Fruit fly (Drosophila melanogaster) whole organism, embryonic: Measurements from ENCODE around the gene CG12607.

Experiments used
- Abd-B ChIP-seq: fragments of 200-800 bp; sonication (Bioruptor generic); optimal IDR thresholded peaks from 2 replicates; lab custom pipeline; 2018; ENCODE audit warnings: missing biosample characterization, mild to moderate bottlenecking, missing genetic modification characterization, moderate library complexity
- Adf1 ChIP-seq: fragments of 200-800 bp; sonication (Bioruptor generic); IDR thresholded peaks from 2 replicates; pipeline ENCODE4 v1.3.6; 2022; ENCODE audit warnings: missing biosample characterization, missing genetic modification characterization
- Antp ChIP-seq: fragments of 200-800 bp; sonication (Bioruptor generic); optimal IDR thresholded peaks from 3 replicates; lab custom pipeline; 2016; ENCODE audit warnings: missing biosample characterization, missing genetic modification characterization
- BtbVII ChIP-seq: fragments of 200-800 bp; sonication (Bioruptor generic); optimal IDR thresholded peaks from 3 replicates; lab custom pipeline; 2017; ENCODE audit warnings: missing biosample characterization, mild to moderate bottlenecking, missing genetic modification characterization
- CG10543 ChIP-seq: fragments of 200-800 bp; sonication (Bioruptor generic); optimal IDR thresholded peaks from 3 replicates; lab custom pipeline; 2017; ENCODE audit warnings: missing biosample characterization, mild to moderate bottlenecking, missing genetic modification characterization, moderate library complexity
- CG11456 ChIP-seq: fragments of 200-800 bp; sonication (Bioruptor generic); IDR thresholded peaks from 3 replicates; pipeline ENCODE4 v1.3.6; 2022; ENCODE audit warnings: missing biosample characterization, missing genetic modification characterization
- CG11504 ChIP-seq: fragments of 200-800 bp; sonication (Bioruptor generic); optimal IDR thresholded peaks from 3 replicates; lab custom pipeline; 2019; ENCODE audit warnings: missing biosample characterization, mild to moderate bottlenecking, missing genetic modification characterization, moderate library complexity
- CG12299 ChIP-seq: fragments of 200-800 bp; sonication (Bioruptor generic); optimal IDR thresholded peaks from 2 replicates; lab custom pipeline; 2018; ENCODE audit warnings: missing biosample characterization, mild to moderate bottlenecking, missing genetic modification characterization
- CG13424 ChIP-seq: fragments of 200-800 bp; sonication (Bioruptor generic); optimal IDR thresholded peaks from 2 replicates; lab custom pipeline; 2019; ENCODE audit warnings: missing biosample characterization, mild to moderate bottlenecking, missing genetic modification characterization, moderate library complexity
- CG14441 ChIP-seq: fragments of 200-800 bp; sonication (Bioruptor generic); IDR thresholded peaks from 2 replicates; pipeline ENCODE4 v1.3.6; 2022; ENCODE audit warnings: missing biosample characterization, missing genetic modification characterization
- CG14860 ChIP-seq: fragments of 200-800 bp; sonication (Bioruptor generic); IDR thresholded peaks from 3 replicates; pipeline ENCODE4 v1.3.6; 2022; ENCODE audit warnings: missing biosample characterization, missing genetic modification characterization; ENCODE audit not compliant: partially characterized antibody
- CG17802 ChIP-seq: fragments of 200-800 bp; sonication (Bioruptor generic); optimal IDR thresholded peaks from 2 replicates; lab custom pipeline; 2018; ENCODE audit warnings: missing biosample characterization, mild to moderate bottlenecking, missing genetic modification characterization, moderate library complexity
- CG31224 ChIP-seq: fragments of 200-800 bp; sonication (Bioruptor generic); IDR thresholded peaks from 2 replicates; pipeline ENCODE4 v1.3.6; 2022; ENCODE audit warnings: missing biosample characterization, missing genetic modification characterization
- CG32767 ChIP-seq: fragments of 200-800 bp; sonication (Bioruptor generic); IDR thresholded peaks from 2 replicates; pipeline ENCODE4 v1.3.6; 2022; ENCODE audit warnings: missing biosample characterization, missing genetic modification characterization
- CG34422 ChIP-seq: fragments of 200-800 bp; sonication (Bioruptor generic); IDR thresholded peaks from 3 replicates; pipeline ENCODE4 v1.3.6; 2022; ENCODE audit warnings: missing biosample characterization, missing genetic modification characterization
- CG6791 ChIP-seq: fragments of 200-800 bp; sonication (Bioruptor generic); IDR thresholded peaks from 3 replicates; pipeline ENCODE4 v1.3.6; 2022; ENCODE audit warnings: missing biosample characterization, missing genetic modification characterization; ENCODE audit not compliant: partially characterized antibody
- CTCF ChIP-seq: fragments of 200-800 bp; sonication (Bioruptor generic); optimal IDR thresholded peaks from 2 replicates; lab custom pipeline; 2017; ENCODE audit warnings: missing biosample characterization, mild to moderate bottlenecking, missing genetic modification characterization, moderate library complexity
- Dll ChIP-seq: fragments of 200-800 bp; sonication (Bioruptor generic); IDR thresholded peaks from 4 replicates; pipeline ENCODE4 v1.3.6; 2022; ENCODE audit warnings: missing biosample characterization, missing genetic modification characterization; ENCODE audit not compliant: partially characterized antibody
- HmgD ChIP-seq: fragments of 200-800 bp; sonication (Bioruptor generic); optimal IDR thresholded peaks from 3 replicates; lab custom pipeline; 2016; ENCODE audit warnings: missing biosample characterization, missing genetic modification characterization
- Jarid2 ChIP-seq: fragments of 200-800 bp; sonication (Bioruptor generic); optimal IDR thresholded peaks from 3 replicates; lab custom pipeline; 2017; ENCODE audit warnings: mild to moderate bottlenecking, missing biosample characterization, missing genetic modification reagents, missing genetic modification characterization
- NK7.1 ChIP-seq: fragments of 200-800 bp; sonication (Bioruptor generic); optimal IDR thresholded peaks from 3 replicates; lab custom pipeline; 2016; ENCODE audit warnings: missing biosample characterization, missing genetic modification characterization
- Scr ChIP-seq: fragments of 200-800 bp; sonication (Bioruptor generic); IDR thresholded peaks from 2 replicates; pipeline ENCODE4 v1.3.6; 2022; ENCODE audit warnings: missing biosample characterization, missing genetic modification characterization; ENCODE audit not compliant: partially characterized antibody
- Spps ChIP-seq: fragments of 200-800 bp; sonication (Bioruptor generic); optimal IDR thresholded peaks from 2 replicates; lab custom pipeline; 2018; ENCODE audit warnings: missing biosample characterization, mild to moderate bottlenecking, missing genetic modification characterization
- ash1 ChIP-seq: fragments of 200-800 bp; sonication (Bioruptor generic); optimal IDR thresholded peaks from 2 replicates; lab custom pipeline; 2018; ENCODE audit warnings: missing biosample characterization, mild to moderate bottlenecking, missing genetic modification characterization
- cas ChIP-seq: fragments of 200-800 bp; sonication (Bioruptor generic); IDR thresholded peaks from 2 replicates; pipeline ENCODE4 v1.3.6; 2022; ENCODE audit warnings: missing biosample characterization, missing genetic modification characterization
- chif ChIP-seq, 2 experiments: fragments of 200-800 bp; sonication (Bioruptor generic); optimal IDR thresholded peaks; 3 replicates each; lab custom pipeline; 2016; ENCODE audit warnings: missing biosample characterization in 2 of 2, missing genetic modification characterization in 2 of 2
- chn ChIP-seq: fragments of 200-800 bp; sonication (Bioruptor generic); optimal IDR thresholded peaks from 2 replicates; lab custom pipeline; 2016; ENCODE audit warnings: missing biosample characterization, missing genetic modification characterization
- en ChIP-seq: fragments of 200-800 bp; sonication (Bioruptor generic); optimal IDR thresholded peaks from 2 replicates; lab custom pipeline; 2016; ENCODE audit warnings: missing biosample characterization, missing genetic modification characterization
- gcm ChIP-seq: fragments of 200-800 bp; sonication (Bioruptor generic); optimal IDR thresholded peaks from 2 replicates; lab custom pipeline; 2019; ENCODE audit warnings: missing biosample characterization, mild to moderate bottlenecking, missing genetic modification characterization, moderate library complexity
- hbn ChIP-seq: fragments of 200-800 bp; sonication (Bioruptor generic); IDR thresholded peaks from 2 replicates; pipeline ENCODE4 v1.3.6; 2022; ENCODE audit warnings: missing biosample characterization, missing genetic modification characterization; ENCODE audit not compliant: partially characterized antibody
- hkb ChIP-seq, 2 experiments: fragments of 200-800 bp in 1 of 2; fragments of >200 bp in 1 of 2; sonication (Bioruptor generic) in 1 of 2; IDR thresholded peaks in 1 of 2; optimal IDR thresholded peaks in 1 of 2; 2 replicates each; pipeline versions ENCODE4 v1.3.6 to Lab custom; 2017 to 2022; ENCODE audit warnings: missing biosample characterization in 1 of 2, missing genetic modification characterization in 1 of 2
- hth ChIP-seq: fragments of >200 bp; optimal IDR thresholded peaks from 2 replicates; lab custom pipeline; 2017; ENCODE audit warnings: inconsistent platforms
- ken ChIP-seq: fragments of 200-800 bp; sonication (Bioruptor generic); IDR thresholded peaks from 3 replicates; pipeline ENCODE4 v1.3.6; 2022; ENCODE audit warnings: missing biosample characterization, missing genetic modification characterization
- lov ChIP-seq, 2 experiments: fragments of 200-800 bp in 1 of 2; fragments of >200 bp in 1 of 2; sonication (Bioruptor generic) in 1 of 2; IDR thresholded peaks in 1 of 2; optimal IDR thresholded peaks in 1 of 2; 2 replicates in 1 of 2; 3 replicates in 1 of 2; pipeline versions ENCODE4 v1.3.6 to Lab custom; 2017 to 2022; ENCODE audit warnings: missing biosample characterization in 1 of 2, missing genetic modification characterization in 1 of 2
- mld ChIP-seq: fragments of 200-800 bp; sonication (Bioruptor generic); IDR thresholded peaks from 3 replicates; pipeline ENCODE4 v1.3.6; 2022; ENCODE audit warnings: missing biosample characterization, missing genetic modification characterization; ENCODE audit not compliant: partially characterized antibody
- odd ChIP-seq: fragments of 200-800 bp; sonication (Bioruptor generic); optimal IDR thresholded peaks from 2 replicates; lab custom pipeline; 2017; ENCODE audit warnings: missing biosample characterization, mild to moderate bottlenecking, missing genetic modification characterization
- onecut ChIP-seq: fragments of 200-800 bp; sonication (Bioruptor generic); IDR thresholded peaks from 2 replicates; pipeline ENCODE4 v1.3.6; 2022; ENCODE audit warnings: missing biosample characterization, missing genetic modification characterization
- org-1 ChIP-seq: fragments of 200-800 bp; sonication (Bioruptor generic); optimal IDR thresholded peaks from 2 replicates; lab custom pipeline; 2017; ENCODE audit warnings: missing biosample characterization, missing genetic modification characterization
- pros ChIP-seq: fragments of 200-800 bp; sonication (Bioruptor generic); optimal IDR thresholded peaks from 3 replicates; lab custom pipeline; 2019; ENCODE audit warnings: missing biosample characterization, mild to moderate bottlenecking, missing genetic modification characterization, moderate library complexity
- repo ChIP-seq: fragments of 200-800 bp; sonication (Bioruptor generic); optimal IDR thresholded peaks from 2 replicates; lab custom pipeline; 2016; ENCODE audit warnings: missing biosample characterization, missing genetic modification characterization
- ro ChIP-seq: fragments of 200-800 bp; sonication (Bioruptor generic); IDR thresholded peaks from 2 replicates; pipeline ENCODE4 v1.3.6; 2022; ENCODE audit warnings: missing biosample characterization, missing genetic modification characterization
- shn ChIP-seq: fragments of 200-800 bp; sonication (Bioruptor generic); optimal IDR thresholded peaks from 3 replicates; lab custom pipeline; 2016; ENCODE audit warnings: missing biosample characterization, missing genetic modification characterization
- sqz ChIP-seq: fragments of 200-800 bp; sonication (Bioruptor generic); optimal IDR thresholded peaks from 3 replicates; lab custom pipeline; 2018; ENCODE audit warnings: missing biosample characterization, mild to moderate bottlenecking, missing genetic modification characterization
- tgo ChIP-seq: fragments of 200-800 bp; sonication (Bioruptor generic); IDR thresholded peaks from 3 replicates; pipeline ENCODE4 v1.3.6; 2022; ENCODE audit warnings: missing biosample characterization, missing genetic modification characterization
- trem ChIP-seq: fragments of 200-800 bp; optimal IDR thresholded peaks from 3 replicates; lab custom pipeline; 2019; ENCODE audit warnings: missing biosample characterization, mild to moderate bottlenecking, missing genetic modification characterization, moderate library complexity
- twi ChIP-seq: fragments of 200-800 bp; optimal IDR thresholded peaks from 2 replicates; lab custom pipeline; 2019; ENCODE audit warnings: missing biosample characterization, mild to moderate bottlenecking, missing genetic modification characterization, moderate library complexity
- unpg ChIP-seq: fragments of 200-800 bp; sonication (Bioruptor generic); optimal IDR thresholded peaks from 3 replicates; lab custom pipeline; 2018; ENCODE audit warnings: missing biosample characterization, mild to moderate bottlenecking, missing genetic modification characterization, moderate library complexity
- z ChIP-seq: fragments of 200-800 bp; sonication (Bioruptor generic); IDR thresholded peaks from 3 replicates; pipeline ENCODE4 v1.3.6; 2022; ENCODE audit warnings: missing biosample characterization, missing genetic modification characterization
- zen ChIP-seq: fragments of 200-800 bp; sonication (Bioruptor generic); optimal IDR thresholded peaks from 3 replicates; lab custom pipeline; 2018; ENCODE audit warnings: missing biosample characterization, mild to moderate bottlenecking, missing genetic modification characterization, moderate library complexity

The CG12607 gene

DNA sequence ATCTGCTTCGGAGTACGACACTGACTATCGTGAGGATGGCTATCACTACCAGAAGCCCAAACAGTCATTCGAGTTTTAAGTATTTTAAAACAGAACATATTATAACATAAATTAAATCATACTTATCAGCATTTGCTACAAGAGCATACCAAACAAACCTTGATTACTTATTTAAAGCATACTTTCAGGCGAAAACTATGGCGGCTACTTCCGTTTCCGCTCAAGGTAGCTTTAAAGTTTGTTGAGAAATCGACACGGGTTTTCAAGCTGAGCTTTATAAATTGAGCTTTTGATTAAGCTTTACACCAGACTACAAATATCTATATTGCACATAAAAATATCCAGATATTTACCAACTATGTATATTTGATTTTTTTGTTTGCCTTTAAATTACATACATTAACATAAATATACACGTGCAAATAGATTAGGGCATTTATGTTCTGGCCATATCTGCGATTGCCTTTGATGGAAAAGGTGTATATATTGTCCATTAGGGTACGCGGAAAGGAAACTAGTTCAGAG, 28.6 kb downstream of the CG12607 start (continued):
- TF ChIP-seq tgo (no peak), CG13424 (tag; lab: Kevin White, UChicago) (peak; percentile 64), twi (tag; lab: Kevin White, UChicago) (no peak), trem (tag; lab: Kevin White, UChicago) (peak; percentile 57), Spps (peak; percentile 43), unpg (peak; percentile 86), Dll (GFP tag; lab: Robert Waterston, UW) (no peak), lov (optimal IDR thresholded peaks at IDR 0.05; lab: Kevin White, UChicago) (no peak), lov (GFP tag; IDR thresholded peaks at IDR 0.05; lab: Robert Waterston, UW) (peak; percentile 90; the same call in 2 of the 3 replicates), CTCF (GFP tag; lab: Kevin White, UChicago) (peak; percentile 69), chn (GFP tag; lab: Kevin White, UChicago) (peak; percentile 50), CG32767 (GFP tag; lab: Robert Waterston, UW) (peak; percentile 35; the same call in 1 of the 2 replicates), cas (GFP tag; lab: Robert Waterston, UW) (no peak), CG12299 (peak; percentile 76), pros (GFP tag; lab: Kevin White, UChicago) (no peak), repo (GFP tag; lab: Kevin White, UChicago) (peak; percentile 65), CG10543 (GFP tag; lab: Kevin White, UChicago) (peak; percentile 85), CG14860 (GFP tag; lab: Robert Waterston, UW) (no peak), Adf1 (GFP tag; lab: Robert Waterston, UW) (no peak), ro (GFP tag; lab: Robert Waterston, UW) (no peak), BtbVII (GFP tag; lab: Kevin White, UChicago) (peak; percentile 94), chif (GFP tag; optimal IDR thresholded peaks at IDR 0.05; lab: Kevin White, UChicago) (peak; percentile 27 to 64), CG14441 (GFP tag; lab: Robert Waterston, UW) (no peak), HmgD (no peak), onecut (GFP tag; lab: Robert Waterston, UW) (peak; percentile 79), Jarid2 (peak; percentile 68), org-1 (GFP tag; lab: Kevin White, UChicago) (peak; percentile 76), sqz (GFP tag; lab: Kevin White, UChicago) (peak; percentile 71), CG6791 (GFP tag; lab: Robert Waterston, UW) (no peak), odd (GFP tag; lab: Kevin White, UChicago) (peak; percentile 94), hkb (optimal IDR thresholded peaks at IDR 0.05; lab: Kevin White, UChicago) (no peak), hkb (GFP tag; IDR thresholded peaks at IDR 0.05; lab: Robert Waterston, UW) (peak; percentile 92), CG11504 (tag; lab: Kevin White, UChicago) (peak; percentile 74), Abd-B (no peak), CG31224 (GFP tag; lab: Robert Waterston, UW) (0 out of 2 replicates have a peak, but pooled peaks have one; percentile 34), z (GFP tag; lab: Robert Waterston, UW) (0 out of 3 replicates have a peak, but pooled peaks have one; percentile 30), zen (tag; lab: Kevin White, UChicago) (no peak), en (GFP tag; lab: Kevin White, UChicago) (peak; percentile 45), Scr (GFP tag; lab: Robert Waterston, UW) (no peak), shn (peak; percentile 26), gcm (GFP tag; lab: Kevin White, UChicago) (no peak), mld (GFP tag; lab: Robert Waterston, UW) (no peak), CG17802 (tag; lab: Kevin White, UChicago) (peak; percentile 62), NK7.1 (GFP tag; lab: Kevin White, UChicago) (peak; percentile 74), CG11456 (GFP tag; lab: Robert Waterston, UW) (peak; percentile 59; the same call in 1 of the 3 replicates), Antp (GFP tag; lab: Kevin White, UChicago) (no peak), hth (no peak), ken (GFP tag; lab: Robert Waterston, UW) (peak; percentile 27; the same call in 1 of the 3 replicates), hbn (GFP tag; lab: Robert Waterston, UW) (no peak), ash1 (GFP tag; lab: Kevin White, UChicago) (peak; percentile 77), CG34422 (peak; percentile 46; the same call in 1 of the 3 replicates)
